Fruit fly (Drosophila melanogaster): Measurements from ENCODE around the gene CG4098.

The CG4098 gene

DNA sequence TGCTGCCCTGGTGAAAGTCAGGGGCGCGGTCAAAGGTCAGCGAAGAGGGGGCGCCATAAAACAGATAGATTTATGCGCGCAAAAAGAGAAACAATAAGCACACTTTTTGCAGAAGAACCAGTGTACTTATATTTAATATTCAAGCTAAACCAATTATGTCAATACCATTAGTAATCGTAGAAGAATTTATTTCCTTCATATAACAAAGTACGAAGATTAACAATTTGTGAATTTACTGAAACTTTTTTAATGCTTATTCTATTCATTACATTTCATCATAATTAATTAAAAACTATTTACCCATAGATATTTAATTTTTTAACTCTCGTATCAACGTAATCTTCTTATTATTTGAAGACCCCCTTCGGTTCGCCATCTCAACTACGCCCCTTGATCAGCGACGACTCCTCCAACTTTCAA, 33.0 kb upstream of the CG4098 start:
- TF ChIP-seq emc (GFP tag; optimal IDR thresholded peaks at IDR 0.05) (no peak), row (GFP tag; IDR thresholded peaks at IDR 0.05) (0 out of 3 replicates have a peak, but pooled peaks have one; percentile 27), CG4424 (GFP tag; optimal IDR thresholded peaks at IDR 0.05) (peak; percentile 71), CG7839 (tag; optimal IDR thresholded peaks at IDR 0.05) (peak; percentile 67), CG5180 (GFP tag; optimal IDR thresholded peaks at IDR 0.05) (peak; percentile 57), CG14965 (GFP tag; optimal IDR thresholded peaks at IDR 0.05; ENCODE audit: borderline replicate concordance) (no peak), CG6254 (GFP tag; optimal IDR thresholded peaks at IDR 0.05) (peak; percentile 56), Bteb2 (GFP tag; optimal IDR thresholded peaks at IDR 0.05) (no peak), lab (GFP tag; optimal IDR thresholded peaks at IDR 0.05) (peak; percentile 7), CG11504 (tag; optimal IDR thresholded peaks at IDR 0.05) (peak; percentile 76), ind (GFP tag; optimal IDR thresholded peaks at IDR 0.05) (peak; percentile 57), nmo (GFP tag; optimal IDR thresholded peaks at IDR 0.05) (peak; percentile 90), BtbVII (GFP tag; optimal IDR thresholded peaks at IDR 0.05) (no peak), ci (GFP tag; IDR thresholded peaks at IDR 0.05) (peak; percentile 49; the same call in 1 of the 3 replicates), pzg (GFP tag; optimal IDR thresholded peaks at IDR 0.05) (no peak), H15 (GFP tag; IDR thresholded peaks at IDR 0.05) (0 out of 3 replicates have a peak, but pooled peaks have one; percentile 30), HLH54F (GFP tag; optimal IDR thresholded peaks at IDR 0.05) (no peak), CG10565 (GFP tag; optimal IDR thresholded peaks at IDR 0.05) (no peak), mld (GFP tag; IDR thresholded peaks at IDR 0.05; ENCODE audit: partially characterized antibody) (no peak), CG12299 (tag; optimal IDR thresholded peaks at IDR 0.05) (no peak), Hr78 (GFP tag; optimal IDR thresholded peaks at IDR 0.05) (peak in 1 of 2 experiments; percentile 84), CG16815 (GFP tag; optimal IDR thresholded peaks at IDR 0.05) (peak; percentile 54), CG4328 (GFP tag; optimal IDR thresholded peaks at IDR 0.05) (peak; percentile 39), CG10267 (tag; optimal IDR thresholded peaks at IDR 0.05) (peak; percentile 58), en (GFP tag; optimal IDR thresholded peaks at IDR 0.05) (no peak), CG1233 (GFP tag; optimal IDR thresholded peaks at IDR 0.05) (peak; percentile 56), gsb-n (tag; optimal IDR thresholded peaks at IDR 0.05) (peak; percentile 47), pnt (GFP tag; optimal IDR thresholded peaks at IDR 0.05) (peak; percentile 30), CG2875 (GFP tag; optimal IDR thresholded peaks at IDR 0.05) (peak; percentile 63), Lhr (GFP tag; optimal IDR thresholded peaks at IDR 0.05) (peak; percentile 31), CG6654 (GFP tag; optimal IDR thresholded peaks at IDR 0.05) (peak; percentile 62), Hr51 (GFP tag; optimal IDR thresholded peaks at IDR 0.05) (peak in 1 of 2 experiments; percentile 70), Hey (tag; optimal IDR thresholded peaks at IDR 0.05) (no peak), peb (GFP tag; IDR thresholded peaks at IDR 0.05) (0 out of 2 replicates have a peak, but pooled peaks have one; percentile 39), D (optimal IDR thresholded peaks at IDR 0.05) (no peak), D (GFP tag; optimal IDR thresholded peaks at IDR 0.05) (peak; percentile 80), CG7556 (GFP tag; optimal IDR thresholded peaks at IDR 0.05) (peak; percentile 76), CG4820 (GFP tag; optimal IDR thresholded peaks at IDR 0.05) (peak; percentile 48), CG12744 (GFP tag; optimal IDR thresholded peaks at IDR 0.05) (no peak), nerfin-1 (tag; optimal IDR thresholded peaks at IDR 0.05) (peak; percentile 70), CG17385 (GFP tag; optimal IDR thresholded peaks at IDR 0.05) (peak; percentile 48), Oli (tag; optimal IDR thresholded peaks at IDR 0.05) (peak; percentile 76), esg (GFP tag; conservative IDR thresholded peaks at IDR 0.05) (0 out of 2 replicates have a peak, but pooled peaks have one; percentile 28), croc (GFP tag; conservative IDR thresholded peaks at IDR 0.05) (peak; percentile 52; the same call in 1 of the 3 replicates), CG2199 (GFP tag; IDR thresholded peaks at IDR 0.05) (no peak), Sox102F (GFP tag; optimal IDR thresholded peaks at IDR 0.05) (peak; percentile 82), Ptx1 (GFP tag; IDR thresholded peaks at IDR 0.05) (peak; percentile 53), CG1603 (tag; optimal IDR thresholded peaks at IDR 0.05) (peak; percentile 42), cato (GFP tag; optimal IDR thresholded peaks at IDR 0.05; ENCODE audit: borderline replicate concordance) (peak; percentile 49)
